Worm (Caenorhabditis elegans): ENCODE data around the gene alh-4.

DNA sequence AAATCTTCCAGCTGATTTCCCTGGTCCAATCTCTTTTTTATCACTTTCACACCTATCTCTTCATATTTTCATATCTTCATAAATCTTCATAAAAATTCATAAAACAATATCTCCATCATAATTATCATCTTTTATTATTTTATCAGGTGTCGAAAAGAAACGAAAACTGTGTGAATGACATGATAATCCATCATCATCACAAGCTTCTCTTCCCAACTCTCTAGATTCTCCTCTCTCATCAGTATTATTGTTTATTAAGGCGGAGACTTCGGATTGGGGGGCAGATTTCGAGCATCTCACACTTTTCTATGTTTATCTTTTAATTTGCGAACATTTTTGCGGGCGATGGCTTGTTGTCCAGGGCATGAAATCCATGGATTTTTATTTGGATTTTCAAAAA is 34.5 kb upstream of the alh-4 start:
- TF ChIP-seq snpc-4 (tag; optimal IDR thresholded peaks at IDR 0.05) (no peak), unc-55 (GFP tag; optimal IDR thresholded peaks at IDR 0.05) (no peak), nhr-12 (tag; optimal IDR thresholded peaks at IDR 0.05) (no peak), nhr-237 (tag; optimal IDR thresholded peaks at IDR 0.05) (no peak), alr-1 (tag; optimal IDR thresholded peaks at IDR 0.05) (no peak), mdl-1 (tag; optimal IDR thresholded peaks at IDR 0.05) (no peak), nhr-77 (tag; optimal IDR thresholded peaks at IDR 0.05) (no peak)
